Worm (Caenorhabditis elegans): ENCODE measurements around the gene Y24D9A.6.

DNA sequence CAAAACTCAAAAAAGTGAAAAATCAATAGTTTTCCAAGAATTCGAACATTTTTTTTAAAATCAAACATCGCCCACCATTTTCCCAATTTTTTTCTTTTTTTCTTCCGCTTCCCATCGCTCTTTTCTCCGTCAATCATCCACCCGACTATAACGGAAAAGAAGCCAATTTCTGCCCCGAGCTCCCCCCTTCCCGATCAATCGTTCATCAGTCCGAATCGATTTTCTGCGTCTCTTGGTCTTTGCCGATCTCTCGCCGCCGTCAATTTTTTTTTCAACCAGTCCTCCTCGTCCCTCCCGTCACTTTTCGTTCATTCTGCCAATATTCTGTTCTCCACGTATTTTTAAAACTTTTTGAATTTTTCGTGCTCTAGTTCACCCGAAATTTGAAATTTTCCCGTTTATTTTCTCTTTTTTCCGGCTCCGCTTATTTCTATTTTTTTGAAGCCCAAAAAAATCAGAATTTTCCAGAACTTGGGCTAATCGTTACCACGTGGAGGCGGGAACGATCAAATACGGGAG, 6.2 kb downstream of the Y24D9A.6 start, which contains the start of gene ell-1:
- TF ChIP-seq nhr-23 (tag; optimal IDR thresholded peaks at IDR 0.05) (no peak), snpc-4 (tag; optimal IDR thresholded peaks at IDR 0.05) (no peak), alr-1 (tag; optimal IDR thresholded peaks at IDR 0.05) (no peak), zag-1 (tag; optimal IDR thresholded peaks at IDR 0.05) (no peak), mdl-1 (tag; optimal IDR thresholded peaks at IDR 0.05) (no peak), nhr-11 (tag; optimal IDR thresholded peaks at IDR 0.05) (no peak), mbf-1 (tag; optimal IDR thresholded peaks at IDR 0.05) (no peak), unc-55 (GFP tag; optimal IDR thresholded peaks at IDR 0.05) (no peak), lin-39 (tag; optimal IDR thresholded peaks at IDR 0.05) (no peak), skn-1 (tag; optimal IDR thresholded peaks at IDR 0.05) (no peak), nhr-25 (tag; optimal IDR thresholded peaks at IDR 0.05) (no peak), F13H6.1 (tag; optimal IDR thresholded peaks at IDR 0.05) (no peak)
